Worm (Caenorhabditis elegans) whole organism, L4 larva: ENCODE measurements around the gene ZC196.3.

ENCODE experiments used
- ceh-28 ChIP-seq: fragments of 150-350 bp; optimal IDR thresholded peaks from 2 replicates; lab custom pipeline; 2014; ENCODE audit warnings: missing biosample characterization, missing genetic modification reagents, missing genetic modification characterization
- duxl-1 ChIP-seq: sonication (generic microtip); optimal IDR thresholded peaks from 2 replicates; lab custom pipeline; 2016; ENCODE audit warnings: mild to moderate bottlenecking, missing genetic modification characterization, moderate library complexity, missing compliant biosample characterization; ENCODE audit not compliant: poor library complexity
- fkh-10 ChIP-seq: fragments of 150-350 bp; optimal IDR thresholded peaks from 2 replicates; lab custom pipeline; 2014; ENCODE audit warnings: missing biosample characterization, missing genetic modification reagents, missing genetic modification characterization
- nhr-25 ChIP-seq: sonication (generic microtip); optimal IDR thresholded peaks from 2 replicates; lab custom pipeline; 2017; ENCODE audit warnings: missing genetic modification characterization, mild to moderate bottlenecking, missing compliant biosample characterization, antibody characterized with exemption, moderate library complexity, borderline replicate concordance; ENCODE audit not compliant: insufficient read depth
- unc-130 ChIP-seq: sonication (generic microtip); optimal IDR thresholded peaks from 2 replicates; lab custom pipeline; 2016; ENCODE audit warnings: missing genetic modification reagents, missing genetic modification characterization, missing compliant biosample characterization
- unc-39 ChIP-seq: sonication (generic microtip); optimal IDR thresholded peaks from 2 replicates; lab custom pipeline; 2017; ENCODE audit warnings: missing biosample characterization, missing genetic modification characterization

- TF ChIP-seq unc-130 (GFP tag; lab: Kevin White, UChicago) (no peak), nhr-25 (no peak), duxl-1 (tag; lab: Kevin White, UChicago) (no peak), unc-39 (tag; lab: Kevin White, UChicago) (no peak), ceh-28 (tag; lab: Kevin White, UChicago) (no peak), fkh-10 (GFP tag; lab: Kevin White, UChicago) (no peak)
These were observed 39.8 kb downstream of the ZC196.3 start, which contains the start of gene B0507.1 for ce11 chrV:8776270-8776669.
